Fruit fly (Drosophila melanogaster) whole organism, wandering third instar larva: ENCODE data around the gene SmydA-9.

Experiments
- fru ChIP-seq: fragments of 200-800 bp; sonication (Bioruptor generic); optimal IDR thresholded peaks from 3 replicates; lab custom pipeline; 2016; ENCODE audit warnings: missing biosample characterization, mild to moderate bottlenecking, missing genetic modification characterization
- lola ChIP-seq: fragments of >200 bp; optimal IDR thresholded peaks from 2 replicates; lab custom pipeline; 2017; ENCODE audit warnings: missing biosample characterization, missing genetic modification characterization
- pan ChIP-seq: fragments of >200 bp; optimal IDR thresholded peaks from 2 replicates; lab custom pipeline; 2017
- psq ChIP-seq: fragments of 200-800 bp; sonication (Bioruptor generic); optimal IDR thresholded peaks from 3 replicates; lab custom pipeline; 2017; ENCODE audit warnings: missing biosample characterization, mild to moderate bottlenecking, missing genetic modification characterization, moderate library complexity

dm6 chrX:9163645-9164509 lies 46.8 kb downstream of the SmydA-9 start:
- TF ChIP-seq pan (lab: Kevin White, UChicago), result no peak
- no peak for TF ChIP-seq lola (GFP tag; lab: Kevin White, UChicago)
- peak; percentile 50 for TF ChIP-seq psq
- TF ChIP-seq fru, result no peak
